Worm (Caenorhabditis elegans): ENCODE data around the gene Y37A1A.4.

Y37A1A.4 gene

DNA sequence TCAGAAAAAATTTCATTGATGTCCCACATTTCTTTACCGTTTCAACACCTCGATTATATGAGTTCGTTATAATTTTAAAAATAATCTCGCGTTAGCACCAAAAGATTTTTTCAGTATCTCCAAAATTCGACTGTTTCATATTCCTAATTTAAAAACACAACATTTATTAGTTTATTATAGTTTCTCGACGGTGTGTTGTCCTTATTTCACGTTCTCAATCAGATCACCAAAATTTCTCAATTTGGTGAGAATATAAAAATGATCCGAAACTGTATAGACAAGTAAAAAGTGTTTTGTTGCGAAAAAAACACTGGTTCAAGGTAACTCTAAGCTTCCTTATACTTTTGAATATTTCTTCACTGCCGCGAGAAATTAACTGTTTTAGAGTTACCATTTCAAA, 74.5 kb downstream of the Y37A1A.4 start:
- TF ChIP-seq ceh-82 (tag; optimal IDR thresholded peaks at IDR 0.05), result no peak
- no peak for TF ChIP-seq pqm-1 (tag; optimal IDR thresholded peaks at IDR 0.05)
- TF ChIP-seq hlh-17 (GFP tag; optimal IDR thresholded peaks at IDR 0.05; ENCODE audit: borderline replicate concordance), result no peak
- TF ChIP-seq elt-3 (tag; optimal IDR thresholded peaks at IDR 0.05), result no peak
- no peak for TF ChIP-seq ceh-63 (GFP tag; optimal IDR thresholded peaks at IDR 0.05)
- no peak for TF ChIP-seq sox-4 (tag; optimal IDR thresholded peaks at IDR 0.05)
- TF ChIP-seq ceh-90 (tag; optimal IDR thresholded peaks at IDR 0.05), result no peak
- TF ChIP-seq sup-37 (GFP tag; optimal IDR thresholded peaks at IDR 0.05), result no peak
- no peak for TF ChIP-seq C16A3.4 (tag; optimal IDR thresholded peaks at IDR 0.05)
- TF ChIP-seq nhr-237 (tag; optimal IDR thresholded peaks at IDR 0.05), result no peak
- TF ChIP-seq tbx-2 (tag; optimal IDR thresholded peaks at IDR 0.05), result no peak
- no peak for TF ChIP-seq hpl-2 (GFP tag; optimal IDR thresholded peaks at IDR 0.05)
- no peak for TF ChIP-seq nhr-71 (tag; optimal IDR thresholded peaks at IDR 0.05)
- TF ChIP-seq mep-1 (tag; optimal IDR thresholded peaks at IDR 0.05), result no peak
- no peak for TF ChIP-seq fos-1 (tag; optimal IDR thresholded peaks at IDR 0.05)
- TF ChIP-seq fkh-10 (GFP tag; optimal IDR thresholded peaks at IDR 0.05), result no peak

All from whole organism, L1 larva.